Fruit fly (Drosophila melanogaster): ENCODE data around the gene CG32264.

Gene CG32264

DNA sequence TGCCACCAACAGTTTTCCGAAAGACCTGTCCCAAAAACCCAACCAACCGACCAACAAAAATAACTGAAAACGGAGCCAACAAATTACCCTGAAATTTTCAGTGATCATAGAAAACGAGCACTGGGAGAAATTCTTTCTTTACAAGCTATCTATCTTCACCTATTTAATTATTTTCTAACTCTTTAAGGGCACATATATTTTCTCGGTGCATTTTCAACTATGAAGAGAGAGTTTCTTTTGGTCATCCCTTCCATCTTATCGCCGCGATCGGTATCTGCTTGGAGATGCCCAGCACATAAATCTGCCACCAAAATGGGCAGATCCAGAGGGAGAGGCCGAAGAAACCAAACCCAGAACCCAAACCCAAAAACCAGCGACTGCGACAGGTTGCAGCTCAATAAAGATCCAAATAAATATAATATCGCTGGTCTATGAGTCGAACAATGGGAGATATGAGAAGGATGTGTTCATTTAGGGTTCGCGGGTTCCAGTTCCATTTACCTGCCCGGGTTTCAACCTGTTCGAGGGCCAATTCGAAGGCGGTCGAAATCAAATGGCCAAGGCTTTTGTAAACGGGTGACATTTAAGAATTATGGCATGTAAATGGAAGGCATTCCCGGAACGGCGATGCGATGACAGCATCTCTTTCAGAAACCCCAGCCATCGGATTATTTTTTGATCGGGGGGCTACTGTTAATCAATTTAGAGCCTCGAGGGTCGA, 36.9 kb upstream of the CG32264 start (continued):
- TF ChIP-seq CG8478 (optimal IDR thresholded peaks at IDR 0.05) (no peak), Stat92E (GFP tag; optimal IDR thresholded peaks at IDR 0.05) (peak in 1 of 3 experiments; percentile 74), gsb-n (tag; optimal IDR thresholded peaks at IDR 0.05) (peak; percentile 26), pfk (GFP tag; optimal IDR thresholded peaks at IDR 0.05) (no peak), hth (optimal IDR thresholded peaks at IDR 0.05) (peak; percentile 64), chm (GFP tag; IDR thresholded peaks at IDR 0.05) (peak; percentile 53; the same call in 1 of the 2 replicates), sens (GFP tag) (peak; percentile 89), CG12155 (GFP tag; optimal IDR thresholded peaks at IDR 0.05) (no peak), chif (GFP tag; optimal IDR thresholded peaks at IDR 0.05) (peak in 1 of 2 experiments; percentile 44), CG10274 (GFP tag; optimal IDR thresholded peaks at IDR 0.05) (no peak), CG34422 (GFP tag; IDR thresholded peaks at IDR 0.05) (0 out of 3 replicates have a peak, but pooled peaks have one; percentile 11), CG15696 (tag; optimal IDR thresholded peaks at IDR 0.05) (peak; percentile 65), grn (GFP tag; optimal IDR thresholded peaks at IDR 0.05) (peak; percentile 97), CG34224 (GFP tag; IDR thresholded peaks at IDR 0.05; ENCODE audit: partially characterized antibody) (no peak), CG17829 (tag; optimal IDR thresholded peaks at IDR 0.05) (peak; percentile 39), CG17328 (GFP tag; IDR thresholded peaks at IDR 0.05) (0 out of 2 replicates have a peak, but pooled peaks have one; percentile 18), CG6765 (GFP tag; optimal IDR thresholded peaks at IDR 0.05) (no peak), CG10267 (tag; optimal IDR thresholded peaks at IDR 0.05) (peak; percentile 24), oc (tag; optimal IDR thresholded peaks at IDR 0.05) (no peak), Med (GFP tag) (peak; percentile 41), CG14710 (tag; optimal IDR thresholded peaks at IDR 0.05) (peak; percentile 8), chn (GFP tag; optimal IDR thresholded peaks at IDR 0.05) (peak; percentile 35), zfh1 (GFP tag; IDR thresholded peaks at IDR 0.05) (peak; percentile 35; the same call in 1 of the 3 replicates), dmrt11E (tag; optimal IDR thresholded peaks at IDR 0.05) (peak; percentile 60), CG13624 (GFP tag; optimal IDR thresholded peaks at IDR 0.05) (no peak), HLH3B (GFP tag; IDR thresholded peaks at IDR 0.05) (no peak), prd (optimal IDR thresholded peaks at IDR 0.05) (no peak), prd (GFP tag; IDR thresholded peaks at IDR 0.05) (peak; percentile 38; the same call in 2 of the 3 replicates), ftz-f1 (GFP tag; optimal IDR thresholded peaks at IDR 0.05) (no peak), Xrp1 (GFP tag; IDR thresholded peaks at IDR 0.05) (peak; percentile 54), CG12391 (tag; optimal IDR thresholded peaks at IDR 0.05) (peak; percentile 10), CG10979 (tag; optimal IDR thresholded peaks at IDR 0.05) (peak; percentile 39), CG8765 (GFP tag; IDR thresholded peaks at IDR 0.05) (peak; percentile 44; the same call in 1 of the 2 replicates), lola (GFP tag; optimal IDR thresholded peaks at IDR 0.05) (peak in 1 of 3 experiments; percentile 48), Hr51 (GFP tag; optimal IDR thresholded peaks at IDR 0.05) (no peak), CG33557 (GFP tag; optimal IDR thresholded peaks at IDR 0.05) (peak; percentile 48), bab2 (GFP tag; optimal IDR thresholded peaks at IDR 0.05) (no peak), CG4854 (GFP tag; optimal IDR thresholded peaks at IDR 0.05) (no peak), Gug (GFP tag; IDR thresholded peaks at IDR 0.05) (no peak), CrebB (tag; optimal IDR thresholded peaks at IDR 0.05) (no peak), pros (GFP tag; optimal IDR thresholded peaks at IDR 0.05) (peak; percentile 39), Doc3 (GFP tag; IDR thresholded peaks at IDR 0.05; ENCODE audit: partially characterized antibody) (no peak), Ptx1 (GFP tag; IDR thresholded peaks at IDR 0.05) (no peak)
